Fruit fly (Drosophila melanogaster) whole organism, embryonic: ENCODE results near the gene nSMase.

Experiments used
- CG10654 ChIP-seq: fragments of 200-800 bp; sonication (Bioruptor generic); optimal IDR thresholded peaks from 2 replicates; lab custom pipeline; 2016; ENCODE audit warnings: missing biosample characterization, missing genetic modification characterization
- CG13123 ChIP-seq: fragments of 200-800 bp; sonication (Bioruptor generic); optimal IDR thresholded peaks from 2 replicates; lab custom pipeline; 2016; ENCODE audit warnings: missing biosample characterization, missing genetic modification characterization
- CG13424 ChIP-seq: fragments of 200-800 bp; sonication (Bioruptor generic); optimal IDR thresholded peaks from 2 replicates; lab custom pipeline; 2019; ENCODE audit warnings: missing biosample characterization, mild to moderate bottlenecking, missing genetic modification characterization, moderate library complexity
- CG14014 ChIP-seq: fragments of 200-800 bp; sonication (Bioruptor generic); IDR thresholded peaks from 2 replicates; pipeline ENCODE4 v1.3.6; 2022; ENCODE audit warnings: missing biosample characterization, missing genetic modification characterization
- CG14710 ChIP-seq: fragments of 200-800 bp; sonication (Bioruptor generic); optimal IDR thresholded peaks from 3 replicates; lab custom pipeline; 2019; ENCODE audit warnings: missing biosample characterization, mild to moderate bottlenecking, missing genetic modification characterization, moderate library complexity
- CG15479 ChIP-seq: fragments of 200-800 bp; sonication (Bioruptor generic); optimal IDR thresholded peaks from 3 replicates; lab custom pipeline; 2019; ENCODE audit warnings: missing biosample characterization, mild to moderate bottlenecking, missing genetic modification characterization, moderate library complexity
- CG17328 ChIP-seq: fragments of 200-800 bp; sonication (Bioruptor generic); IDR thresholded peaks from 2 replicates; pipeline ENCODE4 v1.3.6; 2022; ENCODE audit warnings: missing biosample characterization, missing genetic modification characterization
- CG17912 ChIP-seq: fragments of 200-800 bp; sonication (Bioruptor generic); optimal IDR thresholded peaks from 2 replicates; lab custom pipeline; 2018; ENCODE audit warnings: missing biosample characterization, mild to moderate bottlenecking, missing genetic modification characterization
- CG1792 ChIP-seq: fragments of 200-800 bp; sonication (Bioruptor generic); optimal IDR thresholded peaks from 2 replicates; lab custom pipeline; 2016; ENCODE audit warnings: missing biosample characterization, missing genetic modification characterization
- CG18619 ChIP-seq: fragments of 200-800 bp; sonication (Bioruptor generic); optimal IDR thresholded peaks from 3 replicates; lab custom pipeline; 2017; ENCODE audit warnings: missing biosample characterization, mild to moderate bottlenecking, missing genetic modification characterization
- CG2116 ChIP-seq: fragments of 200-800 bp; sonication (Bioruptor generic); optimal IDR thresholded peaks from 3 replicates; lab custom pipeline; 2018; ENCODE audit warnings: missing biosample characterization, mild to moderate bottlenecking, missing genetic modification characterization
- CG2202 ChIP-seq: fragments of 200-800 bp; sonication (Bioruptor generic); optimal IDR thresholded peaks from 2 replicates; lab custom pipeline; 2018; ENCODE audit warnings: missing biosample characterization, mild to moderate bottlenecking, missing genetic modification characterization
- CG31224 ChIP-seq: fragments of 200-800 bp; sonication (Bioruptor generic); IDR thresholded peaks from 2 replicates; pipeline ENCODE4 v1.3.6; 2022; ENCODE audit warnings: missing biosample characterization, missing genetic modification characterization
- CG33557 ChIP-seq: fragments of 200-800 bp; sonication (Bioruptor generic); optimal IDR thresholded peaks from 2 replicates; lab custom pipeline; 2019; ENCODE audit warnings: missing biosample characterization, mild to moderate bottlenecking, missing genetic modification characterization, moderate library complexity
- CG3847 ChIP-seq: fragments of 200-800 bp; sonication (Bioruptor generic); IDR thresholded peaks from 2 replicates; pipeline ENCODE4 v1.3.6; 2022; ENCODE audit warnings: missing biosample characterization, missing genetic modification characterization
- CG4328 ChIP-seq: fragments of 200-800 bp; sonication (Bioruptor generic); optimal IDR thresholded peaks from 3 replicates; lab custom pipeline; 2017; ENCODE audit warnings: missing biosample characterization, missing genetic modification reagents, missing genetic modification characterization
- CG4424 ChIP-seq: fragments of 200-800 bp; sonication (Bioruptor generic); optimal IDR thresholded peaks from 3 replicates; lab custom pipeline; 2016; ENCODE audit warnings: missing biosample characterization, missing genetic modification characterization
- CG4707 ChIP-seq: fragments of 200-800 bp; sonication (Bioruptor generic); optimal IDR thresholded peaks from 2 replicates; lab custom pipeline; 2018; ENCODE audit warnings: missing biosample characterization, mild to moderate bottlenecking, missing genetic modification characterization, moderate library complexity
- CG7556 ChIP-seq: fragments of 200-800 bp; sonication (Bioruptor generic); optimal IDR thresholded peaks from 2 replicates; lab custom pipeline; 2017; ENCODE audit warnings: missing biosample characterization, mild to moderate bottlenecking, missing genetic modification characterization
- CG7928 ChIP-seq: fragments of 200-800 bp; sonication (Bioruptor generic); optimal IDR thresholded peaks from 2 replicates; lab custom pipeline; 2017; ENCODE audit warnings: missing biosample characterization, mild to moderate bottlenecking, missing genetic modification characterization
- CG8765 ChIP-seq: fragments of 200-800 bp; sonication (Bioruptor generic); IDR thresholded peaks from 2 replicates; pipeline ENCODE4 v1.3.6; 2022; ENCODE audit warnings: missing biosample characterization, missing genetic modification characterization
- CG8924 ChIP-seq: fragments of 200-800 bp; optimal IDR thresholded peaks from 3 replicates; lab custom pipeline; 2019; ENCODE audit warnings: missing biosample characterization, mild to moderate bottlenecking, missing genetic modification characterization, moderate library complexity
- CG9215 ChIP-seq: fragments of 200-800 bp; sonication (Bioruptor generic); IDR thresholded peaks from 2 replicates; pipeline ENCODE4 v1.3.6; 2022; ENCODE audit warnings: missing biosample characterization, missing genetic modification characterization
- H15 ChIP-seq: fragments of 200-800 bp; sonication (Bioruptor generic); IDR thresholded peaks from 3 replicates; pipeline ENCODE4 v1.3.6; 2022; ENCODE audit warnings: missing biosample characterization, missing genetic modification characterization
- H2.0 ChIP-seq: fragments of 200-800 bp; sonication (Bioruptor generic); IDR thresholded peaks from 2 replicates; pipeline ENCODE4 v1.3.6; 2022; ENCODE audit warnings: missing biosample characterization, missing genetic modification characterization
- Hr78 ChIP-seq, 2 experiments: fragments of 200-800 bp in 1 of 2; fragments of >200 bp in 1 of 2; sonication (Bioruptor generic) in 1 of 2; optimal IDR thresholded peaks; 2 replicates each; lab custom pipeline; 2017 to 2019; ENCODE audit warnings: missing biosample characterization in 2 of 2, missing genetic modification characterization in 2 of 2, mild to moderate bottlenecking in 1 of 2, moderate library complexity in 1 of 2
- NC2α ChIP-seq: fragments of 200-800 bp; sonication (Bioruptor generic); optimal IDR thresholded peaks from 2 replicates; lab custom pipeline; 2016; ENCODE audit warnings: missing biosample characterization, missing genetic modification characterization
- NC2β ChIP-seq: fragments of 200-800 bp; sonication (Bioruptor generic); optimal IDR thresholded peaks from 2 replicates; lab custom pipeline; 2016; ENCODE audit warnings: missing biosample characterization, missing genetic modification characterization
- Trl ChIP-seq, 3 experiments: fragments of >200 bp in 2 of 3; fragments of 200-800 bp in 1 of 3; sonication (Bioruptor generic) in 1 of 3; optimal IDR thresholded peaks; 2 replicates in 1 of 3; 3 replicates in 2 of 3; lab custom pipeline; 2016 to 2017; ENCODE audit warnings: missing biosample characterization in 1 of 3, missing genetic modification characterization in 1 of 3
- ab ChIP-seq: fragments of 200-800 bp; sonication (Bioruptor generic); optimal IDR thresholded peaks from 2 replicates; lab custom pipeline; 2016; ENCODE audit warnings: missing biosample characterization, missing genetic modification characterization
- ac ChIP-seq: fragments of 200-800 bp; sonication (Bioruptor generic); optimal IDR thresholded peaks from 3 replicates; lab custom pipeline; 2017; ENCODE audit warnings: missing biosample characterization, mild to moderate bottlenecking, missing genetic modification characterization
- bcd ChIP-seq: fragments of 200-800 bp; sonication (Bioruptor generic); optimal IDR thresholded peaks from 2 replicates; lab custom pipeline; 2017; ENCODE audit warnings: missing biosample characterization, mild to moderate bottlenecking, missing genetic modification characterization
- cas ChIP-seq: fragments of 200-800 bp; sonication (Bioruptor generic); IDR thresholded peaks from 2 replicates; pipeline ENCODE4 v1.3.6; 2022; ENCODE audit warnings: missing biosample characterization, missing genetic modification characterization
- danr ChIP-seq: fragments of 200-800 bp; sonication (Bioruptor generic); IDR thresholded peaks from 2 replicates; pipeline ENCODE4 v1.3.6; 2022; ENCODE audit warnings: missing biosample characterization, missing genetic modification characterization
- ems ChIP-seq: fragments of 200-800 bp; sonication (Bioruptor generic); optimal IDR thresholded peaks from 3 replicates; lab custom pipeline; 2016; ENCODE audit warnings: missing biosample characterization, missing genetic modification characterization
- ewg ChIP-seq: fragments of 200-800 bp; sonication (Bioruptor generic); optimal IDR thresholded peaks from 3 replicates; lab custom pipeline; 2017; ENCODE audit warnings: mild to moderate bottlenecking, missing biosample characterization, missing genetic modification reagents, missing genetic modification characterization
- fd64A ChIP-seq: fragments of 200-800 bp; sonication (Bioruptor generic); optimal IDR thresholded peaks from 3 replicates; lab custom pipeline; 2018; ENCODE audit warnings: missing biosample characterization, mild to moderate bottlenecking, missing genetic modification characterization
- ham ChIP-seq: fragments of 200-800 bp; sonication (Bioruptor generic); IDR thresholded peaks from 2 replicates; pipeline ENCODE4 v1.3.6; 2022; ENCODE audit warnings: missing biosample characterization, missing genetic modification characterization
- kah ChIP-seq: fragments of 200-800 bp; sonication (Bioruptor generic); optimal IDR thresholded peaks from 2 replicates; lab custom pipeline; 2018; ENCODE audit warnings: missing biosample characterization, mild to moderate bottlenecking, missing genetic modification characterization
- lmd ChIP-seq: fragments of 200-800 bp; sonication (Bioruptor generic); IDR thresholded peaks from 2 replicates; pipeline ENCODE4 v1.3.6; 2022; ENCODE audit warnings: missing biosample characterization, missing genetic modification characterization
- nau ChIP-seq: fragments of 200-800 bp; sonication (Bioruptor generic); optimal IDR thresholded peaks from 3 replicates; lab custom pipeline; 2017; ENCODE audit warnings: missing biosample characterization, mild to moderate bottlenecking, missing genetic modification characterization, missing genetic modification reagents
- nmo ChIP-seq: fragments of 200-800 bp; sonication (Bioruptor generic); optimal IDR thresholded peaks from 2 replicates; lab custom pipeline; 2018; ENCODE audit warnings: missing biosample characterization, mild to moderate bottlenecking, missing genetic modification characterization, moderate library complexity
- pnt ChIP-seq: fragments of 200-800 bp; sonication (Bioruptor generic); optimal IDR thresholded peaks from 3 replicates; lab custom pipeline; 2016; ENCODE audit warnings: missing biosample characterization, missing genetic modification characterization
- psq ChIP-seq: fragments of 200-800 bp; sonication (Bioruptor generic); optimal IDR thresholded peaks from 2 replicates; lab custom pipeline; 2017; ENCODE audit warnings: missing biosample characterization, missing genetic modification characterization
- repo ChIP-seq: fragments of 200-800 bp; sonication (Bioruptor generic); optimal IDR thresholded peaks from 2 replicates; lab custom pipeline; 2016; ENCODE audit warnings: missing biosample characterization, missing genetic modification characterization
- rib ChIP-seq: fragments of 200-800 bp; sonication (Bioruptor generic); IDR thresholded peaks from 2 replicates; pipeline ENCODE4 v1.3.6; 2022; ENCODE audit warnings: missing biosample characterization, missing genetic modification characterization
- stc ChIP-seq: fragments of 200-800 bp; sonication (Bioruptor generic); IDR thresholded peaks from 2 replicates; pipeline ENCODE4 v1.3.6; 2022; ENCODE audit warnings: missing biosample characterization, missing genetic modification characterization
- sug ChIP-seq: fragments of 200-800 bp; optimal IDR thresholded peaks from 2 replicates; lab custom pipeline; 2019; ENCODE audit warnings: missing biosample characterization, mild to moderate bottlenecking, missing genetic modification characterization, moderate library complexity
- trh ChIP-seq: fragments of 200-800 bp; sonication (Bioruptor generic); optimal IDR thresholded peaks from 2 replicates; lab custom pipeline; 2016; ENCODE audit warnings: missing biosample characterization, missing genetic modification characterization

Gene nSMase

dm6 chr3L:3249997-3250774, 31.2 kb downstream of the nSMase start (continued):
- peak; percentile 98 for TF ChIP-seq nmo (GFP tag; lab: Kevin White, UChicago)
- no peak for TF ChIP-seq CG8765 (GFP tag; lab: Robert Waterston, UW)
- TF ChIP-seq CG1792 (GFP tag; lab: Kevin White, UChicago), result peak; percentile 91
- peak; percentile 91 for TF ChIP-seq CG2202
- TF ChIP-seq ham (GFP tag; lab: Robert Waterston, UW), result peak; percentile 48; the same call in 1 of the 2 replicates
- TF ChIP-seq pnt (GFP tag; lab: Kevin White, UChicago), result peak; percentile 92
- peak; percentile 83 for TF ChIP-seq danr
- TF ChIP-seq ewg, result peak; percentile 91
- peak; percentile 97 for TF ChIP-seq CG4424 (GFP tag; lab: Kevin White, UChicago)
- TF ChIP-seq H2.0 (GFP tag; lab: Robert Waterston, UW), result peak; percentile 79
- peak; percentile 92 for TF ChIP-seq CG4328 (GFP tag; lab: Kevin White, UChicago)
- TF ChIP-seq Trl (optimal IDR thresholded peaks at IDR 0.05; lab: Kevin White, UChicago), result peak; percentile 73 to 89
- TF ChIP-seq Trl (GFP tag; optimal IDR thresholded peaks at IDR 0.05; lab: Kevin White, UChicago), result peak; percentile 87
- TF ChIP-seq CG13123 (GFP tag; lab: Kevin White, UChicago), result peak; percentile 85
- peak; percentile 87 for TF ChIP-seq trh (GFP tag; lab: Kevin White, UChicago)
- peak; percentile 74 for TF ChIP-seq CG7928
- TF ChIP-seq CG9215 (GFP tag; lab: Robert Waterston, UW), result peak; percentile 87
- peak; percentile 97 for TF ChIP-seq CG13424 (tag; lab: Kevin White, UChicago)
- peak; percentile 89 for TF ChIP-seq CG3847 (GFP tag; lab: Robert Waterston, UW)
- peak; percentile 87 for TF ChIP-seq psq (GFP tag; lab: Kevin White, UChicago)
- peak; percentile 77 for TF ChIP-seq CG17328 (GFP tag; lab: Robert Waterston, UW)
- peak; percentile 70 for TF ChIP-seq CG31224
- 0 out of 2 replicates have a peak, but pooled peaks have one; percentile 29 for TF ChIP-seq cas (GFP tag; lab: Robert Waterston, UW)
- TF ChIP-seq CG14014 (GFP tag; lab: Robert Waterston, UW), result peak; percentile 88
- TF ChIP-seq CG4707 (GFP tag; lab: Kevin White, UChicago), result peak; percentile 76
- peak; percentile 92 for TF ChIP-seq NC2β (GFP tag; lab: Kevin White, UChicago)
- TF ChIP-seq ac, result peak; percentile 45
- TF ChIP-seq kah (GFP tag; lab: Kevin White, UChicago), result peak; percentile 73
- peak; percentile 93 for TF ChIP-seq CG33557
- peak; percentile 92 for TF ChIP-seq sug (tag; lab: Kevin White, UChicago)
- peak; percentile 92 for TF ChIP-seq NC2α (GFP tag; lab: Kevin White, UChicago)
- TF ChIP-seq CG14710 (tag; lab: Kevin White, UChicago), result peak; percentile 96
- peak; percentile 97 for TF ChIP-seq CG7556 (GFP tag; lab: Kevin White, UChicago)
- TF ChIP-seq Hr78 (GFP tag; optimal IDR thresholded peaks at IDR 0.05; lab: Kevin White, UChicago), result peak in 1 of 2 experiments; percentile 92
- TF ChIP-seq CG2116 (GFP tag; lab: Kevin White, UChicago), result peak; percentile 68
- peak; percentile 78 for TF ChIP-seq fd64A (GFP tag; lab: Kevin White, UChicago)
- TF ChIP-seq ab (GFP tag; lab: Kevin White, UChicago), result peak; percentile 92
- peak; percentile 83 for TF ChIP-seq CG10654 (GFP tag; lab: Kevin White, UChicago)
- peak; percentile 88 for TF ChIP-seq H15
- peak; percentile 89 for TF ChIP-seq repo (GFP tag; lab: Kevin White, UChicago)
- TF ChIP-seq nau (GFP tag; lab: Kevin White, UChicago), result peak; percentile 93
- TF ChIP-seq lmd (GFP tag; lab: Robert Waterston, UW), result peak; percentile 93
- TF ChIP-seq CG15479 (GFP tag; lab: Kevin White, UChicago), result peak; percentile 12
- peak; percentile 95 for TF ChIP-seq bcd (GFP tag; lab: Kevin White, UChicago)
- peak; percentile 94 for TF ChIP-seq ems (GFP tag; lab: Kevin White, UChicago)
- no peak; the same call in none of the 2 replicates for TF ChIP-seq rib (GFP tag; lab: Robert Waterston, UW)
- TF ChIP-seq CG18619, result peak; percentile 97
- peak; percentile 77 for TF ChIP-seq stc
- TF ChIP-seq CG17912 (GFP tag; lab: Kevin White, UChicago), result peak; percentile 57
- TF ChIP-seq CG8924, result peak; percentile 98
